Fruit fly (Drosophila melanogaster): ENCODE data around the gene S6kII.

dm6 chrX:22527210-22527609 lies 2.6 kb upstream of the S6kII start:
- TF ChIP-seq CG32121 (GFP tag; IDR thresholded peaks at IDR 0.05): no peak
- TF ChIP-seq gl (tag; optimal IDR thresholded peaks at IDR 0.05): no peak
- TF ChIP-seq CG12605 (GFP tag; IDR thresholded peaks at IDR 0.05): no peak
- TF ChIP-seq CG10348 (GFP tag; IDR thresholded peaks at IDR 0.05): no peak
- TF ChIP-seq Ets98B (GFP tag; IDR thresholded peaks at IDR 0.05): no peak

All from whole organism, pupa.